Fruit fly (Drosophila melanogaster): Measurements from ENCODE around the gene sau.

The sau gene

DNA sequence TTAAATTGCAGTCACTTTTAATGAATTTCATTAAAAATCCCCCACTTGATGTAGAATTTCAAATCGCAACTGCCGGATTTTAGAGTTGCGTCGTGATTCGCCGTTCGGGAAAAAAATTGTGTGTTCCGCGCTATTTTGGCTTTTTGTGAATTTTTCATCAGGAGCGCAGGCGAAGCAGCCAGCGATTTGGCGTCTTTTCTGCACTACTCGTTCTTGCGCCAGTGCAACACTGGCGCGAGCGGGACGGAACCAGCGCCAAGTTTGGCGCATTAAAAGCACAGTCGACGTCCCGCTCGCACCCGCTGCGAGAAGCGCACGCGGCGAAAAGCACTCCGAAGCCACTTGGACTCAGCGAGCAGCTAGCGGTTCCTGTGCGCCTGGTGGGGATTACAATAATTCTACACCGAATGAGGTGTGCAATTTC lies 32.8 kb upstream of the sau start:
- TF ChIP-seq Rel (GFP tag; optimal IDR thresholded peaks at IDR 0.05) (no peak), Rel (tag; optimal IDR thresholded peaks at IDR 0.05) (peak; percentile 95), h (GFP tag; optimal IDR thresholded peaks at IDR 0.05) (peak; percentile 83), CrebA (GFP tag; optimal IDR thresholded peaks at IDR 0.05; ENCODE audit: borderline replicate concordance) (peak; percentile 76), CG9705 (GFP tag; optimal IDR thresholded peaks at IDR 0.05) (peak; percentile 32), dmrt93B (GFP tag; optimal IDR thresholded peaks at IDR 0.05) (peak; percentile 18), dl (GFP tag; optimal IDR thresholded peaks at IDR 0.05; ENCODE audit: insufficient read depth in 1 of 2, partially characterized antibody in 2 of 2) (peak; percentile 40 to 86), Abd-B (GFP tag; optimal IDR thresholded peaks at IDR 0.05) (no peak), Dif (GFP tag; optimal IDR thresholded peaks at IDR 0.05; ENCODE audit: partially characterized antibody) (peak; percentile 90), brk (GFP tag; optimal IDR thresholded peaks at IDR 0.05) (no peak), woc (GFP tag; optimal IDR thresholded peaks at IDR 0.05) (no peak), pan (optimal IDR thresholded peaks at IDR 0.05) (no peak), rgr (GFP tag; optimal IDR thresholded peaks at IDR 0.05) (peak; percentile 44), lola (GFP tag; optimal IDR thresholded peaks at IDR 0.05) (no peak), foxo (GFP tag; optimal IDR thresholded peaks at IDR 0.05) (peak; percentile 1 to 13), HLH106 (tag; optimal IDR thresholded peaks at IDR 0.05) (peak; percentile 55), Hr83 (GFP tag; optimal IDR thresholded peaks at IDR 0.05; ENCODE audit: poor library complexity, severe bottlenecking) (peak; percentile 55), Vsx2 (GFP tag; optimal IDR thresholded peaks at IDR 0.05; ENCODE audit: partially characterized antibody) (peak; percentile 94), fru (GFP tag; optimal IDR thresholded peaks at IDR 0.05) (peak; percentile 23), Sp1 (GFP tag; optimal IDR thresholded peaks at IDR 0.05) (peak; percentile 51), psq (GFP tag; optimal IDR thresholded peaks at IDR 0.05) (peak; percentile 13), br (GFP tag; optimal IDR thresholded peaks at IDR 0.05) (peak; percentile 9), Jra (GFP tag; optimal IDR thresholded peaks at IDR 0.05) (no peak), Myc (optimal IDR thresholded peaks at IDR 0.05) (peak; percentile 44), OdsH (GFP tag; optimal IDR thresholded peaks at IDR 0.05) (peak; percentile 46)

DNA sequence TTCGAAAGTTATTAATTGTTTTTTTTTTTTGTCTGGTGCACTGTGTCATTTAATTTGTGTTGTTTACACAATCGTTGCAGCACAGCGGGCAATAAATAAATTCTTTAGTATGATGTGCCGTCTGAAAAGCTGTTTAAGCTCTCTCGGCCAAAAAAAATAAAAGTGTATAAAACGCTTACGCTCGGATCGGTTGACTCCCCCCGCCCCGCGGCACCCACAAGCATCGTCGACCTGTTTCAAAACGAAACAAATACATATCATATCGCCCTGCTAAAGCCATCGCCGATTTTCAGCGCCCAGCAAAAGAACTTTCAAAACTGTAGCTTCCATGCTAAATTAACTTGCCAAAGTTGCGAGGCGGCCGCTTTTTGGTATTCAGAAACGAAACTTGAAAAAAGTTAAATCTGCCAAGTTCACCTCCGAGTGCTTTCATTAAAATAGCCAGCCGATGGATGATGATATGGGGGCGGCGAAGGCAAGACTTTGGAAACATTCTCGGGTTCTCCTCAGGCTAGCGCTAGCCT lies 31.8 kb upstream of the sau start:
- peak; percentile 67 for TF ChIP-seq Dif (GFP tag; optimal IDR thresholded peaks at IDR 0.05; ENCODE audit: partially characterized antibody)
- TF ChIP-seq Vsx2 (GFP tag; optimal IDR thresholded peaks at IDR 0.05; ENCODE audit: partially characterized antibody), result peak; percentile 32
- no peak for TF ChIP-seq pan (optimal IDR thresholded peaks at IDR 0.05)
- TF ChIP-seq h (GFP tag; optimal IDR thresholded peaks at IDR 0.05), result peak; percentile 2
- TF ChIP-seq usp (GFP tag; optimal IDR thresholded peaks at IDR 0.05), result no peak
- TF ChIP-seq HLH106 (tag; optimal IDR thresholded peaks at IDR 0.05), result no peak
- no peak for TF ChIP-seq CG9705 (GFP tag; optimal IDR thresholded peaks at IDR 0.05)
- no peak for TF ChIP-seq CG32264 (GFP tag; optimal IDR thresholded peaks at IDR 0.05)
- no peak for TF ChIP-seq dmrt93B (GFP tag; optimal IDR thresholded peaks at IDR 0.05)
- peak; percentile 4 for TF ChIP-seq sage (GFP tag; optimal IDR thresholded peaks at IDR 0.05)
- TF ChIP-seq fru (GFP tag; optimal IDR thresholded peaks at IDR 0.05), result no peak
- TF ChIP-seq Rel (GFP tag; optimal IDR thresholded peaks at IDR 0.05), result no peak
- peak; percentile 30 for TF ChIP-seq Rel (tag; optimal IDR thresholded peaks at IDR 0.05)
- no peak for TF ChIP-seq brk (GFP tag; optimal IDR thresholded peaks at IDR 0.05)
- TF ChIP-seq Sp1 (GFP tag; optimal IDR thresholded peaks at IDR 0.05), result no peak
- TF ChIP-seq N (GFP tag; optimal IDR thresholded peaks at IDR 0.05), result no peak
- no peak for TF ChIP-seq Hnf4 (GFP tag; optimal IDR thresholded peaks at IDR 0.05)
- TF ChIP-seq OdsH (GFP tag; optimal IDR thresholded peaks at IDR 0.05), result no peak
- no peak for TF ChIP-seq Myc (optimal IDR thresholded peaks at IDR 0.05)
- no peak for TF ChIP-seq tai (GFP tag; optimal IDR thresholded peaks at IDR 0.05)
- no peak for TF ChIP-seq rgr (GFP tag; optimal IDR thresholded peaks at IDR 0.05)
- TF ChIP-seq foxo (GFP tag; optimal IDR thresholded peaks at IDR 0.05), result no peak

DNA sequence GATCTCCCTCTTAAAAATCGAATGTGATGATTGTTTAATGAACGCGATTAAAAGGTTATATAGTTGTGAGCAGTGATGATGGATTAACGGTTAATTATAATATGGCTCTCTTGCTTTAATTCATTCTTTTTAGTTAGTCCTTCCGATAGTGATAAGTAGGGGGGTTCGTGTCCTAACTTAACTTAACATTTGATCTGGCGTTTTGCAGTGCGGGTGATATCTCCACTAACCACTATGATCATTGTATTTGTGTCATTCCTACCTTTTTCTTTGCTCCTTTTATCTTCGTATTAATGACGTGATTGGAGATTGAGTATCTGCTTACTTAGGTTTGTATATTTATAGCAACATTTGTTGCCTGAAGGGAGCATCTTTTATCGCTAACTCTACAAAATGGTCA lies 30.8 kb upstream of the sau start:
- TF ChIP-seq Mio (GFP tag; optimal IDR thresholded peaks at IDR 0.05) (no peak), Abd-B (GFP tag; optimal IDR thresholded peaks at IDR 0.05) (no peak), Hr78 (GFP tag; optimal IDR thresholded peaks at IDR 0.05) (no peak), dsf (GFP tag; optimal IDR thresholded peaks at IDR 0.05; ENCODE audit: borderline replicate concordance) (no peak), ey (GFP tag; optimal IDR thresholded peaks at IDR 0.05) (no peak), usp (GFP tag; optimal IDR thresholded peaks at IDR 0.05) (no peak), pan (optimal IDR thresholded peaks at IDR 0.05) (no peak), dl (GFP tag; optimal IDR thresholded peaks at IDR 0.05; ENCODE audit: insufficient read depth in 1 of 2, partially characterized antibody in 2 of 2) (no peak), Sp1 (GFP tag; optimal IDR thresholded peaks at IDR 0.05) (no peak), h (GFP tag; optimal IDR thresholded peaks at IDR 0.05) (no peak), tai (GFP tag; optimal IDR thresholded peaks at IDR 0.05) (no peak), jim (GFP tag; optimal IDR thresholded peaks at IDR 0.05) (no peak), Jra (GFP tag; optimal IDR thresholded peaks at IDR 0.05) (no peak), CG9705 (GFP tag; optimal IDR thresholded peaks at IDR 0.05) (no peak), woc (GFP tag; optimal IDR thresholded peaks at IDR 0.05) (no peak), foxo (GFP tag; optimal IDR thresholded peaks at IDR 0.05) (no peak), Dfd (GFP tag; optimal IDR thresholded peaks at IDR 0.05) (no peak), OdsH (GFP tag; optimal IDR thresholded peaks at IDR 0.05) (no peak)

All from whole organism, wandering third instar larva.